Fruit fly (Drosophila melanogaster): Measurements from ENCODE around the gene CG12099.

DNA sequence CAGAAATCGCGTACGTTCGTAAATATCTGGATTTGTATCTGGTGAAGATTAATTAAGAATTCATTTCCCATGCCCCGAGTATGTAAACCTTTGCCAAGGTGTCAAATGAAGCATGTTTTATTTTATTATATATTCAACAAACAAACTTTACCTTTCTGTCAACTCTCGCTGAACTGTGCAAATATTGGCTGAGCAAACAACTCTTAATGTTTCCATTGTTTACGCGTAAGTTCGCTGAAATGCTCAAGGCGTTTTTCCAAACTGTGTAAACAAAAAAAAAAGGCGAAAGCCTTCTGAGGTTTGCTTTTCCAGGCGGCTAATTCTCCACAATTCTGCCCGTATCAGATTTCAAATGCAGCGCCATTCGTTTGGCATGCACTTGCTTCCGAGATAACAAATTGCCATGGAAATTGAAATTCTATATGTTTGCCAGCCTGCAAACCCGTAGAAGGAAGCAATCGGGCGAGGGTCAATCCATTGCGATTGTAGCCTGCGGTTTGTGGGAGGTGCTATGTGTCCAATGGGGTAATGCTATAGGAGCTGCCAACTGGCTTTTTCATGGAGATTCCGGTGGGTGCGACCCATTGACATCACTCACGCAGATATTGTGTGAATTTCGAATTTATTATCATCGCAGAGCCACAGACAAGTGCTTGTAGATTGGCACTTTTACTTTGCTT lies 33.5 kb upstream of the CG12099 start:
- TF ChIP-seq EcR (GFP tag; optimal IDR thresholded peaks at IDR 0.05) (no peak), pan (optimal IDR thresholded peaks at IDR 0.05) (no peak), psq (optimal IDR thresholded peaks at IDR 0.05) (no peak), usp (GFP tag; optimal IDR thresholded peaks at IDR 0.05) (no peak), Dll (optimal IDR thresholded peaks at IDR 0.05) (no peak), CG8478 (optimal IDR thresholded peaks at IDR 0.05) (no peak)

All from whole organism.